Worm (Caenorhabditis elegans) whole organism, midembryonic: Measurements from ENCODE around the gene xbx-1.

Experiments used
- T22C8.4 ChIP-seq: fragments of 200-800 bp; sonication (Bioruptor generic); IDR thresholded peaks from 2 replicates; pipeline ENCODE4 v1.3.6; 2022; ENCODE audit warnings: missing genetic modification characterization, missing compliant biosample characterization
- cog-1 ChIP-seq: sonication (generic microtip); optimal IDR thresholded peaks from 2 replicates; lab custom pipeline; 2016; ENCODE audit warnings: missing genetic modification characterization, missing compliant biosample characterization
- flt-1 ChIP-seq: fragments of 200-800 bp; sonication (Bioruptor generic); IDR thresholded peaks from 2 replicates; pipeline ENCODE4 v1.3.6; 2022; ENCODE audit warnings: missing genetic modification characterization, missing compliant biosample characterization
- med-1 ChIP-seq: sonication (generic microtip); optimal IDR thresholded peaks from 2 replicates; lab custom pipeline; 2017; ENCODE audit warnings: missing genetic modification characterization, mild to moderate bottlenecking, missing compliant biosample characterization, antibody characterized with exemption, missing genetic modification reagents; ENCODE audit not compliant: insufficient read depth
- ref-1 ChIP-seq: fragments of 200-800 bp; sonication (Bioruptor generic); conservative IDR thresholded peaks from 2 replicates; pipeline ENCODE4 v1.3.6; 2022; ENCODE audit warnings: missing genetic modification reagents, missing genetic modification characterization, missing compliant biosample characterization
- tab-1 ChIP-seq: fragments of 200-800 bp; sonication (Bioruptor generic); IDR thresholded peaks from 2 replicates; pipeline ENCODE4 v1.3.6; 2022; ENCODE audit warnings: missing genetic modification characterization, missing compliant biosample characterization
- ztf-29 ChIP-seq: fragments of 200-800 bp; sonication (Bioruptor generic); IDR thresholded peaks from 2 replicates; pipeline ENCODE4 v1.3.6; 2022; ENCODE audit warnings: missing genetic modification reagents, missing genetic modification characterization, missing compliant biosample characterization

- TF ChIP-seq T22C8.4 (peak; percentile 73), med-1 (no peak), tab-1 (no peak), flt-1 (peak; percentile 82), cog-1 (peak; percentile 93), ztf-29 (GFP tag; lab: Robert Waterston, UW) (0 out of 2 replicates have a peak, but pooled peaks have one; percentile 26), ref-1 (GFP tag; lab: Robert Waterston, UW) (0 out of 2 replicates have a peak, but pooled peaks have one; percentile 31)
Observed at ce11 chrV:15002184-15002690, 22.2 kb downstream of the xbx-1 start, which contains the start of the genes fib-1 and mut-15.
